Worm (Caenorhabditis elegans): ENCODE measurements around the gene cox-14.

Gene cox-14

DNA sequence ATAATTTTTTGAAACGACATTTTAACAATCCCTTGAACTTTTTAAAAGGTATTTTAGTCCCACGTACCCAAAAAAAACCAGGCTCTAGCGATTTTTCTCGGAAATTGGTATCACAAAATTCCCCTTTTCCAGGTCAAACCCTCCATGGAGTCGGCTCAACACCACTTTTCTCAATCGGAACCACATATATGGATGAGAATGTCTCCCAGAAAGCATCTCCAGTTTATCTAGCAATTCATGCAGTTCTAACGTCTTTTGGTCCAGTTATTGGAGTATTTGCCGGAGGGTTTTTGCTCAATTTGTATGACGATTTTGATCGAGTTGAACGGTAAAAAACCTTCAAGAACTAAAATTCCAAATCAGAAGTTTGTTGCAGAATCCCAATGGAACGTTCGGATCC is 21.3 kb downstream of the cox-14 start:
- TF ChIP-seq nhr-19 (GFP tag; conservative IDR thresholded peaks at IDR 0.05) (no peak), lsy-2 (tag; optimal IDR thresholded peaks at IDR 0.05) (no peak), swsn-7 (tag; optimal IDR thresholded peaks at IDR 0.05) (no peak), ama-1 (optimal IDR thresholded peaks at IDR 0.05) (no peak), efl-1 (optimal IDR thresholded peaks at IDR 0.05) (no peak), efl-1 (GFP tag; optimal IDR thresholded peaks at IDR 0.05 in 1 of 2) (no peak), zip-4 (GFP tag; optimal IDR thresholded peaks at IDR 0.05) (no peak), jun-1 (tag; optimal IDR thresholded peaks at IDR 0.05) (no peak), unc-86 (tag; optimal IDR thresholded peaks at IDR 0.05) (no peak), elt-2 (tag; optimal IDR thresholded peaks at IDR 0.05) (no peak), nhr-84 (tag; optimal IDR thresholded peaks at IDR 0.05) (no peak), lin-14 (GFP tag; optimal IDR thresholded peaks at IDR 0.05) (no peak), snu-23 (GFP tag; optimal IDR thresholded peaks at IDR 0.05) (no peak)

DNA sequence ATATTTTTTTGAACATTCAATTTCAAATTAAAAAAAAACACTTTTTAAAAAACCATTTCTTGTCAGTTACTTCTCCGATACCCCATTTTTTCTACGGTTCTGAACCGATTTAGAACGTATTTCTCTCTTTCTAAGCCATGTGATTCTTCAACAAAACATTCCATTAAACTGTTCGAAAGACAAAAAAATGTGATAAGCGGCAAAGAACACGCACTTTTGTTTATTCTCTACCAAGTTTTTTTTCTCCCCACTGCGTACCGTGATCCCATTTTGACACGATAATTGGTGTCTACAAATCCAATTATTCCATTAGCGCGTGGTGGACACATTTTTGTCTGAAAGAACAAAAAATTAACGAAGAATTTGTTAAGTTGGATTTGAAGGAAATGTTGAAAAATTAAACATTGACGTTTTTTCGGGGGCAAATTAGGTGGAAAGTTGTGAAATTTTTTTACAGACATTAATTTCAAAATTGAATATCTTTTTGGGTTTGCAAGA is 22.6 kb downstream of the cox-14 start:
- TF ChIP-seq nhr-85 (tag) (peak; percentile 86), pax-3 (tag; optimal IDR thresholded peaks at IDR 0.05) (no peak), lin-14 (GFP tag; optimal IDR thresholded peaks at IDR 0.05) (peak; percentile 42), isw-1 (GFP tag; IDR thresholded peaks at IDR 0.05) (no peak), ces-1 (GFP tag; optimal IDR thresholded peaks at IDR 0.05) (no peak), nhr-11 (tag; optimal IDR thresholded peaks at IDR 0.05) (no peak), nhr-19 (GFP tag; conservative IDR thresholded peaks at IDR 0.05) (peak; percentile 49), nhr-71 (tag; optimal IDR thresholded peaks at IDR 0.05) (peak; percentile 24), elt-3 (tag; optimal IDR thresholded peaks at IDR 0.05) (peak in 1 of 6 experiments; percentile 77), sptf-1 (tag; optimal IDR thresholded peaks at IDR 0.05) (no peak), lin-13 (GFP tag; optimal IDR thresholded peaks at IDR 0.05) (no peak), nhr-84 (tag; optimal IDR thresholded peaks at IDR 0.05) (no peak), ceh-8 (GFP tag; optimal IDR thresholded peaks at IDR 0.05) (peak; percentile 95), blmp-1 (tag; optimal IDR thresholded peaks at IDR 0.05) (peak; percentile 22), grh-1 (GFP tag; IDR thresholded peaks at IDR 0.05) (0 out of 2 replicates have a peak, but pooled peaks have one; percentile 16)

DNA sequence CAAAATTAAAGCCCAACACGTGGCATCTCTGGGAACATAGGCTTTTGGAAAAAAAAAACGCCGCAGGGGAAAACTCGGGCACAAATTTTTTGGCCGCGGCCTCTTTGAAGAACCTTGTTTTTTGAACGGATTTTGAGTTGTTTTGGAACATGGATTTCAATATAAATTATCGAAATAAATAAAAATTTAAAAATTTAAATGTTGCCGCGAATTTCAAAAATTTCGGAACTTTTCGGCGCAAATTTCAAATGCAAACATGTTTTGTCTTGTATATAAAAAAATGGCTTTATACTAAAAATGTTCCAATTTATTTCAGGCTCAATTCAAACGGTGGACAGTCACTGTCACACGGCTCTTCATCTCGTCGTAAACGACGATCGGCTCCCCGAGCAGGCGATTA is 25.3 kb downstream of the cox-14 start:
- peak; percentile 56 for TF ChIP-seq nhr-85 (tag)
- TF ChIP-seq lin-13 (GFP tag; optimal IDR thresholded peaks at IDR 0.05), result no peak
- no peak for TF ChIP-seq irx-1 (tag; optimal IDR thresholded peaks at IDR 0.05)
- no peak for TF ChIP-seq snu-23 (GFP tag; optimal IDR thresholded peaks at IDR 0.05)
- no peak for TF ChIP-seq egl-13 (tag; optimal IDR thresholded peaks at IDR 0.05)
- no peak for TF ChIP-seq sup-37 (GFP tag; optimal IDR thresholded peaks at IDR 0.05)

- no peak for TF ChIP-seq C04F5.9 (tag; optimal IDR thresholded peaks at IDR 0.05)
- TF ChIP-seq snpc-4 (tag; optimal IDR thresholded peaks at IDR 0.05), result peak; percentile 22
- peak; percentile 52 for TF ChIP-seq C16A3.4 (tag; optimal IDR thresholded peaks at IDR 0.05)
- no peak for TF ChIP-seq nhr-12 (tag; optimal IDR thresholded peaks at IDR 0.05)
- peak; percentile 40 for TF ChIP-seq dsc-1 (tag; optimal IDR thresholded peaks at IDR 0.05)
- peak; percentile 32 for TF ChIP-seq snu-23 (GFP tag; optimal IDR thresholded peaks at IDR 0.05)
- TF ChIP-seq rnt-1 (tag; optimal IDR thresholded peaks at IDR 0.05), result peak; percentile 48
- peak; percentile 5 for TF ChIP-seq nhr-20 (tag; optimal IDR thresholded peaks at IDR 0.05)
- no peak for TF ChIP-seq pax-3 (tag; optimal IDR thresholded peaks at IDR 0.05)
- TF ChIP-seq nhr-71 (tag; optimal IDR thresholded peaks at IDR 0.05), result peak; percentile 57
- peak; percentile 32 for TF ChIP-seq skn-1 (tag; optimal IDR thresholded peaks at IDR 0.05)
- peak; percentile 34 for TF ChIP-seq lin-15B (tag; optimal IDR thresholded peaks at IDR 0.05)
- peak; percentile 57 for TF ChIP-seq nhr-47 (tag; optimal IDR thresholded peaks at IDR 0.05)
- TF ChIP-seq isw-1 (GFP tag; IDR thresholded peaks at IDR 0.05), result peak; percentile 16; the same call in 1 of the 2 replicates
- TF ChIP-seq unc-30 (tag; optimal IDR thresholded peaks at IDR 0.05), result no peak
- TF ChIP-seq lsy-2 (tag; optimal IDR thresholded peaks at IDR 0.05), result peak; percentile 20 to 75
- peak; percentile 40 for TF ChIP-seq fkh-8 (tag; optimal IDR thresholded peaks at IDR 0.05)
- TF ChIP-seq lin-14 (GFP tag; optimal IDR thresholded peaks at IDR 0.05), result peak; percentile 66
- peak; percentile 39 for TF ChIP-seq F16B12.6 (tag; optimal IDR thresholded peaks at IDR 0.05)
- peak; percentile 28 for TF ChIP-seq nhr-19 (GFP tag; conservative IDR thresholded peaks at IDR 0.05)
- TF ChIP-seq pqm-1 (tag; optimal IDR thresholded peaks at IDR 0.05), result no peak
- TF ChIP-seq unc-62 (GFP tag; optimal IDR thresholded peaks at IDR 0.05), result no peak
- peak; percentile 40 for TF ChIP-seq xbp-1 (tag; optimal IDR thresholded peaks at IDR 0.05)
- peak in 2 of 3 experiments; percentile 25 to 46 for TF ChIP-seq ceh-82 (tag; optimal IDR thresholded peaks at IDR 0.05)
- TF ChIP-seq efl-1 (optimal IDR thresholded peaks at IDR 0.05), result peak; percentile 76 to 90
- TF ChIP-seq efl-1 (GFP tag; optimal IDR thresholded peaks at IDR 0.05 in 1 of 2), result peak; percentile 87 to 99
- TF ChIP-seq sptf-1 (tag; optimal IDR thresholded peaks at IDR 0.05), result no peak
Observed at ce11 chrIII:10248441-10249137, 29.8 kb downstream of the cox-14 start, which contains the start of the genes div-1 and cor-1. Gene div-1 (minus strand): TSS chrIII:10248559. Gene cor-1 (plus strand): TSS chrIII:10249111.
